Worm (Caenorhabditis elegans) whole organism, young adult: Measurements from ENCODE around the gene nse-4.
A peak's percentile ranks its signal among the peaks of the same experiment; 100 is the strongest.

Experiments
- K11D2.4 ChIP-seq: fragments of 200-800 bp; sonication (Bioruptor generic); IDR thresholded peaks from 2 replicates; pipeline ENCODE4 v1.3.6; 2022; ENCODE audit warnings: missing genetic modification reagents, missing genetic modification characterization, missing compliant biosample characterization
- ama-1 ChIP-seq, 3 experiments: fragments of 150-350 bp in 1 of 3; sonication (generic microtip) in 2 of 3; optimal IDR thresholded peaks; 2 replicates each; lab custom pipeline; 2014 to 2018; ENCODE audit warnings: missing biosample characterization in 2 of 3, missing genetic modification characterization in 2 of 3, missing genetic modification reagents in 2 of 3
- attf-6 ChIP-seq: fragments of 200-800 bp; sonication (Bioruptor generic); IDR thresholded peaks from 2 replicates; pipeline ENCODE4 v1.3.6; 2022; ENCODE audit warnings: missing genetic modification reagents, missing genetic modification characterization, missing compliant biosample characterization
- chd-7 ChIP-seq: sonication (generic microtip); optimal IDR thresholded peaks from 2 replicates; lab custom pipeline; 2016; ENCODE audit warnings: mild to moderate bottlenecking, missing genetic modification characterization, moderate library complexity, missing compliant biosample characterization
- die-1 ChIP-seq: sonication (generic microtip); optimal IDR thresholded peaks from 2 replicates; lab custom pipeline; 2016; ENCODE audit warnings: missing genotype, mild to moderate bottlenecking, missing genetic modification characterization, missing compliant biosample characterization
- fkh-3 ChIP-seq: sonication (generic microtip); optimal IDR thresholded peaks from 2 replicates; lab custom pipeline; 2016; ENCODE audit warnings: mild to moderate bottlenecking, missing genetic modification characterization, missing compliant biosample characterization
- let-526 ChIP-seq: fragments of 200-800 bp; sonication (Bioruptor generic); IDR thresholded peaks from 2 replicates; pipeline ENCODE4 v1.3.6; 2022; ENCODE audit warnings: missing genetic modification reagents, missing genetic modification characterization, missing compliant biosample characterization
- madf-3 ChIP-seq: fragments of 200-800 bp; sonication (Bioruptor generic); IDR thresholded peaks from 2 replicates; pipeline ENCODE4 v1.3.6; 2022; ENCODE audit warnings: missing genetic modification reagents, missing genetic modification characterization, missing compliant biosample characterization
- nfya-2 ChIP-seq: fragments of 200-800 bp; sonication (Bioruptor generic); IDR thresholded peaks from 2 replicates; pipeline ENCODE4 v1.3.6; 2022; ENCODE audit warnings: missing genetic modification reagents, missing genetic modification characterization, missing compliant biosample characterization
- nhr-80 ChIP-seq: sonication (generic microtip); optimal IDR thresholded peaks from 2 replicates; lab custom pipeline; 2016; ENCODE audit warnings: missing genetic modification characterization, missing compliant biosample characterization
- pha-4 ChIP-seq: fragments of 150-350 bp; sonication (generic microtip); optimal IDR thresholded peaks from 2 replicates; lab custom pipeline; 2014; ENCODE audit warnings: missing biosample characterization, missing genetic modification reagents, missing genetic modification characterization

- no peak for TF ChIP-seq let-526 (GFP tag; lab: Robert Waterston, UW)
- no peak for TF ChIP-seq die-1 (tag; lab: Kevin White, UChicago)
- TF ChIP-seq attf-6 (GFP tag; lab: Robert Waterston, UW), result peak; percentile 8; the same call in 1 of the 2 replicates
- peak; percentile 20 for TF ChIP-seq ama-1 (optimal IDR thresholded peaks at IDR 0.05; lab: Kevin White, UChicago)
- TF ChIP-seq ama-1 (GFP tag; optimal IDR thresholded peaks at IDR 0.05; lab: Kevin White, UChicago), result peak in 1 of 2 experiments; percentile 71
- TF ChIP-seq chd-7 (tag; lab: Kevin White, UChicago), result no peak
- no peak for TF ChIP-seq fkh-3 (tag; lab: Kevin White, UChicago)
- no peak for TF ChIP-seq K11D2.4 (GFP tag; lab: Robert Waterston, UW)
- peak; percentile 7 for TF ChIP-seq nhr-80 (tag; lab: Kevin White, UChicago)
- no peak for TF ChIP-seq nfya-2
- TF ChIP-seq pha-4, result no peak
- peak; percentile 69; the same call in 1 of the 2 replicates for TF ChIP-seq madf-3 (GFP tag; lab: Robert Waterston, UW)
Observed at ce11 chrIV:11479095-11479494, 1.6 kb upstream of the nse-4 start, which contains the start of gene catp-8.
